Fruit fly (Drosophila melanogaster): ENCODE measurements around the gene Dci.

Dci gene

dm6 chr3L:833878-834277, 17.3 kb upstream of the Dci start, which contains the start of gene CG42553 (continued):
- TF ChIP-seq YL-1 (GFP tag; optimal IDR thresholded peaks at IDR 0.05) (peak; percentile 20), cg (GFP tag; optimal IDR thresholded peaks at IDR 0.05) (no peak), CG17568 (GFP tag; optimal IDR thresholded peaks at IDR 0.05) (no peak), CG3847 (GFP tag; IDR thresholded peaks at IDR 0.05) (peak; percentile 32; the same call in 1 of the 2 replicates), bbx (GFP tag; IDR thresholded peaks at IDR 0.05; ENCODE audit: partially characterized antibody) (peak; percentile 71), amos (GFP tag; IDR thresholded peaks at IDR 0.05; ENCODE audit: partially characterized antibody) (peak; percentile 60; the same call in 1 of the 2 replicates), vnd (GFP tag; IDR thresholded peaks at IDR 0.05; ENCODE audit: partially characterized antibody) (0 out of 3 replicates have a peak, but pooled peaks have one; percentile 15), H2.0 (GFP tag; IDR thresholded peaks at IDR 0.05) (no peak), Rx (GFP tag; IDR thresholded peaks at IDR 0.05) (no peak), CG2889 (GFP tag; IDR thresholded peaks at IDR 0.05) (no peak), CG17802 (tag; optimal IDR thresholded peaks at IDR 0.05) (peak; percentile 81), CG6254 (GFP tag; optimal IDR thresholded peaks at IDR 0.05) (no peak), Rfx (GFP tag; IDR thresholded peaks at IDR 0.05) (peak; percentile 31; the same call in 1 of the 2 replicates), Dref (GFP tag; IDR thresholded peaks at IDR 0.05) (peak; percentile 69), CG1603 (tag; optimal IDR thresholded peaks at IDR 0.05) (peak; percentile 23), jing (GFP tag; optimal IDR thresholded peaks at IDR 0.05) (no peak), lilli (GFP tag; optimal IDR thresholded peaks at IDR 0.05) (no peak), pzg (GFP tag; optimal IDR thresholded peaks at IDR 0.05) (peak; percentile 52), Med (GFP tag) (peak; percentile 82), unc-4 (GFP tag; IDR thresholded peaks at IDR 0.05; ENCODE audit: partially characterized antibody) (peak; percentile 51), sna (GFP tag; IDR thresholded peaks at IDR 0.05; ENCODE audit: partially characterized antibody) (peak; percentile 28; the same call in 1 of the 2 replicates), CG13894 (tag; optimal IDR thresholded peaks at IDR 0.05) (no peak), CG6854 (GFP tag; optimal IDR thresholded peaks at IDR 0.05) (no peak), Bgb (GFP tag; IDR thresholded peaks at IDR 0.05; ENCODE audit: partially characterized antibody) (peak; percentile 42), btn (GFP tag; optimal IDR thresholded peaks at IDR 0.05) (no peak), CG9932 (GFP tag; IDR thresholded peaks at IDR 0.05) (peak; percentile 9; the same call in 1 of the 2 replicates), Opbp (GFP tag; IDR thresholded peaks at IDR 0.05; ENCODE audit: partially characterized antibody) (peak; percentile 65; the same call in 2 of the 3 replicates), hkb (optimal IDR thresholded peaks at IDR 0.05) (no peak), hkb (GFP tag; IDR thresholded peaks at IDR 0.05) (no peak), BEAF-32 (GFP tag; optimal IDR thresholded peaks at IDR 0.05) (peak; percentile 49), CG16813 (GFP tag; IDR thresholded peaks at IDR 0.05; ENCODE audit: partially characterized antibody) (peak; percentile 23), tap (tag; optimal IDR thresholded peaks at IDR 0.05) (no peak), CG9215 (GFP tag; IDR thresholded peaks at IDR 0.05) (peak; percentile 99), onecut (GFP tag; IDR thresholded peaks at IDR 0.05) (no peak), row (GFP tag; IDR thresholded peaks at IDR 0.05) (peak; percentile 77), CG7963 (GFP tag; IDR thresholded peaks at IDR 0.05; ENCODE audit: partially characterized antibody) (peak; percentile 28; the same call in 1 of the 3 replicates), CG3995 (GFP tag; optimal IDR thresholded peaks at IDR 0.05) (peak; percentile 89), Dek (tag; optimal IDR thresholded peaks at IDR 0.05) (no peak), HLH4C (GFP tag; IDR thresholded peaks at IDR 0.05; ENCODE audit: partially characterized antibody) (peak; percentile 37; the same call in 2 of the 3 replicates), Myb (GFP tag; optimal IDR thresholded peaks at IDR 0.05) (no peak), insv (GFP tag; optimal IDR thresholded peaks at IDR 0.05) (no peak)

Measured in whole organism, embryonic.